Fruit fly (Drosophila melanogaster): ENCODE results near the gene CG33978.

The CG33978 gene

dm6 chr4:165159-165558 is 10.3 kb downstream of the CG33978 start:
- TF ChIP-seq CG14860 (GFP tag; IDR thresholded peaks at IDR 0.05; ENCODE audit: partially characterized antibody): peak; percentile 51
- no peak for TF ChIP-seq HmgD (GFP tag; optimal IDR thresholded peaks at IDR 0.05)

- peak; percentile 51 for TF ChIP-seq wek (GFP tag; optimal IDR thresholded peaks at IDR 0.05)
- peak; percentile 47 for TF ChIP-seq B-H2 (GFP tag; optimal IDR thresholded peaks at IDR 0.05)
- no peak for TF ChIP-seq mirr (GFP tag; optimal IDR thresholded peaks at IDR 0.05)
- no peak for TF ChIP-seq CG3726 (GFP tag; IDR thresholded peaks at IDR 0.05)
- peak; percentile 64; the same call in 1 of the 3 replicates for TF ChIP-seq CG2199 (GFP tag; IDR thresholded peaks at IDR 0.05)
- TF ChIP-seq CG8359 (GFP tag; optimal IDR thresholded peaks at IDR 0.05; ENCODE audit: borderline replicate concordance): no peak
- TF ChIP-seq sug (tag; optimal IDR thresholded peaks at IDR 0.05): peak; percentile 14
- TF ChIP-seq exex (tag; optimal IDR thresholded peaks at IDR 0.05): peak; percentile 29
- peak; percentile 19 for TF ChIP-seq CG30020 (tag; optimal IDR thresholded peaks at IDR 0.05)
- TF ChIP-seq CG12769 (tag; optimal IDR thresholded peaks at IDR 0.05): peak; percentile 52
- TF ChIP-seq CG13894 (tag; optimal IDR thresholded peaks at IDR 0.05): peak; percentile 90
- peak in 1 of 2 experiments; percentile 15 for TF ChIP-seq Pdp1 (GFP tag; optimal IDR thresholded peaks at IDR 0.05)
- no peak for TF ChIP-seq phol (tag; optimal IDR thresholded peaks at IDR 0.05)
- TF ChIP-seq eve (GFP tag; optimal IDR thresholded peaks at IDR 0.05): peak in 1 of 2 experiments; percentile 3
Measured at dm6 chr4:155977-156376, 19.5 kb downstream of the CG33978 start, which contains the start of gene CG31997. Gene CG31997 (minus strand): TSS chr4:156060.

- TF ChIP-seq CG2199 (GFP tag; IDR thresholded peaks at IDR 0.05) (peak; percentile 90), CG13894 (tag; optimal IDR thresholded peaks at IDR 0.05) (peak; percentile 48), CG4360 (GFP tag; IDR thresholded peaks at IDR 0.05) (no peak), pb (GFP tag; optimal IDR thresholded peaks at IDR 0.05) (no peak), CG4820 (GFP tag; optimal IDR thresholded peaks at IDR 0.05) (no peak), slou (GFP tag; optimal IDR thresholded peaks at IDR 0.05) (no peak), eyg (GFP tag; optimal IDR thresholded peaks at IDR 0.05) (no peak), CG10959 (GFP tag; IDR thresholded peaks at IDR 0.05) (no peak), Lhr (GFP tag; optimal IDR thresholded peaks at IDR 0.05) (no peak)
Measured at dm6 chr4:150453-150852, 25.0 kb downstream of the CG33978 start, which contains the start of gene CG32006. Gene CG32006 (plus strand): TSS chr4:150764.

dm6 chr4:149123-149522 is 26.3 kb downstream of the CG33978 start:
- TF ChIP-seq CG18619 (GFP tag; optimal IDR thresholded peaks at IDR 0.05) (no peak), Hr3 (GFP tag; optimal IDR thresholded peaks at IDR 0.05) (no peak), disco-r (GFP tag; optimal IDR thresholded peaks at IDR 0.05) (no peak), CG11504 (tag; optimal IDR thresholded peaks at IDR 0.05) (no peak)

dm6 chr4:135953-136352 is 39.5 kb downstream of the CG33978 start:
- TF ChIP-seq wek (GFP tag; optimal IDR thresholded peaks at IDR 0.05) (peak; percentile 15), NC2α (GFP tag; optimal IDR thresholded peaks at IDR 0.05) (no peak), CG2199 (GFP tag; IDR thresholded peaks at IDR 0.05) (peak; percentile 55; the same call in 2 of the 3 replicates), gem (tag; optimal IDR thresholded peaks at IDR 0.05) (no peak), crp (GFP tag; optimal IDR thresholded peaks at IDR 0.05) (no peak), CG15696 (tag; optimal IDR thresholded peaks at IDR 0.05) (no peak), Med (GFP tag) (peak; percentile 21), CG17912 (GFP tag; optimal IDR thresholded peaks at IDR 0.05) (peak; percentile 6), cg (GFP tag; optimal IDR thresholded peaks at IDR 0.05) (peak; percentile 81), CG30020 (tag; optimal IDR thresholded peaks at IDR 0.05) (peak; percentile 83), Mad (GFP tag; optimal IDR thresholded peaks at IDR 0.05) (no peak), Pdp1 (GFP tag; optimal IDR thresholded peaks at IDR 0.05) (peak in 1 of 2 experiments; percentile 25)

Measured in whole organism, embryonic.